Worm (Caenorhabditis elegans) whole organism, L4 larva: Measurements from ENCODE around the gene F38B7.11.

Experiments
- F26F4.8 ChIP-seq: fragments of 200-800 bp; sonication (Bioruptor generic); conservative IDR thresholded peaks from 2 replicates; pipeline ENCODE4 v1.3.6; 2022; ENCODE audit warnings: missing genetic modification characterization, missing compliant biosample characterization
- ZK546.5 ChIP-seq, 2 experiments: sonication (generic microtip); optimal IDR thresholded peaks; 2 replicates each; lab custom pipeline; 2017; ENCODE audit warnings: missing biosample characterization in 2 of 2, missing genetic modification characterization in 2 of 2
- ces-1 ChIP-seq: fragments of 150-350 bp; sonication (generic microtip); optimal IDR thresholded peaks from 4 replicates; lab custom pipeline; 2014; ENCODE audit warnings: missing biosample characterization, missing genetic modification reagents, missing genetic modification characterization
- fkh-10 ChIP-seq: fragments of 150-350 bp; optimal IDR thresholded peaks from 2 replicates; lab custom pipeline; 2014; ENCODE audit warnings: missing biosample characterization, missing genetic modification reagents, missing genetic modification characterization
- lin-39 ChIP-seq: fragments of 150-350 bp; optimal IDR thresholded peaks from 2 replicates; lab custom pipeline; 2014; ENCODE audit warnings: missing biosample characterization, missing genetic modification reagents, missing genetic modification characterization
- nhr-237 ChIP-seq: sonication (generic microtip); optimal IDR thresholded peaks from 2 replicates; lab custom pipeline; 2017; ENCODE audit warnings: missing biosample characterization, missing genetic modification characterization
- nhr-76 ChIP-seq: fragments of 150-350 bp; optimal IDR thresholded peaks from 2 replicates; lab custom pipeline; 2014; ENCODE audit warnings: missing biosample characterization, missing genetic modification characterization
- nhr-77 ChIP-seq: fragments of 150-350 bp; optimal IDR thresholded peaks from 2 replicates; lab custom pipeline; 2014; ENCODE audit warnings: missing biosample characterization, missing genetic modification characterization
- pha-4 ChIP-seq, 2 experiments: fragments of 150-350 bp in 1 of 2; fragments of 200-800 bp in 1 of 2; sonication (Bioruptor generic) in 1 of 2; IDR thresholded peaks in 1 of 2; optimal IDR thresholded peaks in 1 of 2; 2 replicates each; pipeline versions ENCODE4 v1.3.6 to Lab custom; 2014 to 2022; ENCODE audit warnings: missing genetic modification characterization in 2 of 2, missing genetic modification reagents in 2 of 2, missing biosample characterization in 1 of 2, missing compliant biosample characterization in 1 of 2
- pqm-1 ChIP-seq: sonication (generic microtip); optimal IDR thresholded peaks from 2 replicates; lab custom pipeline; 2017; ENCODE audit warnings: missing biosample characterization, missing genetic modification characterization
- snpc-1.2 ChIP-seq: fragments of 200-800 bp; sonication (Bioruptor generic); IDR thresholded peaks from 2 replicates; pipeline ENCODE4 v1.3.6; 2022; ENCODE audit warnings: missing genetic modification reagents, missing genetic modification characterization, missing compliant biosample characterization
- spr-1 ChIP-seq: sonication (generic microtip); optimal IDR thresholded peaks from 2 replicates; lab custom pipeline; 2016; ENCODE audit warnings: mild to moderate bottlenecking, missing genetic modification characterization, missing compliant biosample characterization
- zip-2 ChIP-seq: fragments of 150-350 bp; optimal IDR thresholded peaks from 2 replicates; lab custom pipeline; 2014; ENCODE audit warnings: missing biosample characterization, missing genetic modification characterization

DNA sequence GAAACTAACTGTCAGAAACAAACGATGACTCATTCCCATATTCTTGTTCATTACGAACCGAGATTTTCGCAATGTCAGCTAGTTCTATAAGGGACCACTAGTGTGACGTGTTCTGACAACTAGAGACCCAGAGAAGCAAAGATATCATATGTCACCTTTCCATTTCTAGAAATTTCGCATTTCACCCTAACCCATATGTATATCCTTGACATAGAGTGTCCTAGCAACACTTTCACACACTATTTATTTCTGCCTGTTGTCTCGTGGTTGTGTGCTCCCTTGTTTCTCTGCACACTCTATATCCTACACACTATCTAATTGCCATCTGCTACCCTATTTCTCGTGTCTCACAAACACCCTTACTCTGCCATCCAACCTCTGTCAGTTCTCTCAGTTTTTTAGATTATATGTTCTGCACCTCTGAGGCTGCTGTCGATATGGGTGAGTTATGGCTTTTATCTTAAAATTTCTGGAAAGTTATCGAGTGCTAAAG is 2.1 kb downstream of the F38B7.11 start, which contains the start of the genes F38B7.17 and F38B7.3:
- TF ChIP-seq nhr-76 (tag; lab: Kevin White, UChicago) (no peak), snpc-1.2 (GFP tag; lab: Robert Waterston, UW) (no peak), lin-39 (tag; lab: Kevin White, UChicago) (no peak), nhr-77 (no peak), ces-1 (GFP tag; lab: Kevin White, UChicago) (no peak), fkh-10 (GFP tag; lab: Kevin White, UChicago) (no peak), pqm-1 (peak; percentile 66), ZK546.5 (tag; optimal IDR thresholded peaks at IDR 0.05; lab: Kevin White, UChicago) (no peak), nhr-237 (tag; lab: Kevin White, UChicago) (no peak), zip-2 (no peak), pha-4 (GFP tag; IDR thresholded peaks at IDR 0.05; lab: Robert Waterston, UW) (no peak), pha-4 (tag; optimal IDR thresholded peaks at IDR 0.05; lab: Kevin White, UChicago) (no peak), spr-1 (no peak), F26F4.8 (GFP tag; lab: Robert Waterston, UW) (no peak)
